Worm (Caenorhabditis elegans): ENCODE data around the gene R05A10.3.

DNA sequence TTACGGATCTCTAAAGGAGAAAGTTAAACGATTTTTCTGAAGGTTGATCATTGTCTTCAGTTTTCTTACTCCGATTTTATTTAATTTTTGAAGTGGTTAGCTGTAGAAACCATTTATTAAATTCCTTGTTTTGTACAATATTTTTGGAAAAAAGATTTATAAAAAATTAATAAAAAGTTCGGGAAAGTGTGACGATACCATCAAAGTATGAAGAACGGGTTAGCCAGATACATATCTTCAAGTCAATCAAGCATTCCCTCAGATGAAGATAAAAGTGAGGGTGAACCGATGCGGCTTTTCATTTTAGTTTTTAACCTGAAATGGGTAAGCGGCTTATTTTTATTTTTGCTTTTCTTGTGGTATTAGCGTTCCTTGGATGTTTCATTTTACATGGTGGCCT, 10.8 kb downstream of the R05A10.3 start, which contains the start of gene R05A10.6:
- TF ChIP-seq jun-1 (tag; optimal IDR thresholded peaks at IDR 0.05) (no peak), nhr-76 (tag; optimal IDR thresholded peaks at IDR 0.05) (no peak), lin-39 (tag; optimal IDR thresholded peaks at IDR 0.05) (no peak), nfya-1 (tag; optimal IDR thresholded peaks at IDR 0.05; ENCODE audit: insufficient read depth) (no peak), nhr-237 (tag; optimal IDR thresholded peaks at IDR 0.05) (no peak), skn-1 (tag; optimal IDR thresholded peaks at IDR 0.05) (no peak), snpc-4 (tag; optimal IDR thresholded peaks at IDR 0.05) (no peak), fkh-10 (GFP tag; optimal IDR thresholded peaks at IDR 0.05) (no peak)

Data from whole organism, L3 larva.